Fruit fly (Drosophila melanogaster): Measurements from ENCODE around the gene PLCXD.
A peak's percentile ranks its signal among the peaks of the same experiment; 100 is the strongest.

PLCXD gene

dm6 chr2L:12026458-12027431 lies 22.5 kb upstream of the PLCXD start:
- TF ChIP-seq CG4496 (GFP tag; IDR thresholded peaks at IDR 0.05) (peak; percentile 88), CG17806 (tag; optimal IDR thresholded peaks at IDR 0.05) (peak; percentile 61), CG15710 (tag; optimal IDR thresholded peaks at IDR 0.05) (peak; percentile 70), rn (GFP tag; IDR thresholded peaks at IDR 0.05) (peak; percentile 60), Pif1B (GFP tag; optimal IDR thresholded peaks at IDR 0.05) (peak; percentile 77), gl (tag; optimal IDR thresholded peaks at IDR 0.05) (peak; percentile 93), CG8301 (tag; optimal IDR thresholded peaks at IDR 0.05) (peak; percentile 48), fd96Ca (GFP tag; IDR thresholded peaks at IDR 0.05) (peak; percentile 87), CG10348 (GFP tag; IDR thresholded peaks at IDR 0.05) (no peak), CG12605 (GFP tag; IDR thresholded peaks at IDR 0.05) (peak; percentile 94), CG13204 (GFP tag; optimal IDR thresholded peaks at IDR 0.05) (peak; percentile 65), EcR (GFP tag; optimal IDR thresholded peaks at IDR 0.05) (peak; percentile 64), CG14655 (GFP tag; optimal IDR thresholded peaks at IDR 0.05) (peak; percentile 79), CG9948 (tag; optimal IDR thresholded peaks at IDR 0.05) (peak; percentile 51), Ets98B (GFP tag; IDR thresholded peaks at IDR 0.05) (peak; percentile 77), CG8159 (tag; optimal IDR thresholded peaks at IDR 0.05) (peak; percentile 79), Snoo (tag; optimal IDR thresholded peaks at IDR 0.05) (peak; percentile 58), CG34367 (tag; optimal IDR thresholded peaks at IDR 0.05) (peak; percentile 50), D1 (tag; optimal IDR thresholded peaks at IDR 0.05) (no peak), Pif1A (GFP tag; optimal IDR thresholded peaks at IDR 0.05) (peak; percentile 63), CG32121 (GFP tag; IDR thresholded peaks at IDR 0.05) (peak; percentile 82)

- TF ChIP-seq gl (tag; optimal IDR thresholded peaks at IDR 0.05): no peak
- TF ChIP-seq CG15710 (tag; optimal IDR thresholded peaks at IDR 0.05): no peak
- TF ChIP-seq CG12605 (GFP tag; IDR thresholded peaks at IDR 0.05): no peak
- no peak for TF ChIP-seq fd96Ca (GFP tag; IDR thresholded peaks at IDR 0.05)
- no peak for TF ChIP-seq CG17806 (tag; optimal IDR thresholded peaks at IDR 0.05)
- TF ChIP-seq CG10348 (GFP tag; IDR thresholded peaks at IDR 0.05): no peak
- no peak for TF ChIP-seq rn (GFP tag; IDR thresholded peaks at IDR 0.05)
- no peak for TF ChIP-seq Snoo (tag; optimal IDR thresholded peaks at IDR 0.05)
- no peak for TF ChIP-seq D1 (tag; optimal IDR thresholded peaks at IDR 0.05)
- no peak for TF ChIP-seq CG34367 (tag; optimal IDR thresholded peaks at IDR 0.05)
- TF ChIP-seq CG8301 (tag; optimal IDR thresholded peaks at IDR 0.05): no peak
These were observed 21.8 kb upstream of the PLCXD start, which contains the start of gene dmGlut for dm6 chr2L:12027435-12027834. TSS of gene dmGlut (plus strand) at chr2L:12027438.

- TF ChIP-seq CG14655 (GFP tag; optimal IDR thresholded peaks at IDR 0.05) (no peak), CG32121 (GFP tag; IDR thresholded peaks at IDR 0.05) (no peak)
These were observed 21.1 kb upstream of the PLCXD start for dm6 chr2L:12028102-12028501.

dm6 chr2L:12028808-12029207 lies 20.4 kb upstream of the PLCXD start:
- no peak for TF ChIP-seq CG4496 (GFP tag; IDR thresholded peaks at IDR 0.05)
- TF ChIP-seq EcR (GFP tag; optimal IDR thresholded peaks at IDR 0.05): peak; percentile 58
- no peak for TF ChIP-seq CG8159 (tag; optimal IDR thresholded peaks at IDR 0.05)

dm6 chr2L:12029594-12030197 lies 19.5 kb upstream of the PLCXD start:
- TF ChIP-seq CG4496 (GFP tag; IDR thresholded peaks at IDR 0.05) (no peak), EcR (GFP tag; optimal IDR thresholded peaks at IDR 0.05) (no peak), CG8301 (tag; optimal IDR thresholded peaks at IDR 0.05) (no peak), CG12605 (GFP tag; IDR thresholded peaks at IDR 0.05) (no peak), fd96Ca (GFP tag; IDR thresholded peaks at IDR 0.05) (no peak), CG10348 (GFP tag; IDR thresholded peaks at IDR 0.05) (no peak), CG17806 (tag; optimal IDR thresholded peaks at IDR 0.05) (no peak)

- TF ChIP-seq Pif1A (GFP tag; optimal IDR thresholded peaks at IDR 0.05) (no peak), Snoo (tag; optimal IDR thresholded peaks at IDR 0.05) (no peak), Ets98B (GFP tag; IDR thresholded peaks at IDR 0.05) (no peak), CG4496 (GFP tag; IDR thresholded peaks at IDR 0.05) (no peak), CG8301 (tag; optimal IDR thresholded peaks at IDR 0.05) (no peak), Pif1B (GFP tag; optimal IDR thresholded peaks at IDR 0.05) (no peak), CG32121 (GFP tag; IDR thresholded peaks at IDR 0.05) (no peak), CG9948 (tag; optimal IDR thresholded peaks at IDR 0.05) (no peak), gl (tag; optimal IDR thresholded peaks at IDR 0.05) (no peak), D1 (tag; optimal IDR thresholded peaks at IDR 0.05) (no peak), CG12605 (GFP tag; IDR thresholded peaks at IDR 0.05) (no peak), CG34367 (tag; optimal IDR thresholded peaks at IDR 0.05) (no peak), CG14655 (GFP tag; optimal IDR thresholded peaks at IDR 0.05) (no peak), fd96Ca (GFP tag; IDR thresholded peaks at IDR 0.05) (no peak), CG15710 (tag; optimal IDR thresholded peaks at IDR 0.05) (no peak), CG8159 (tag; optimal IDR thresholded peaks at IDR 0.05) (no peak), rn (GFP tag; IDR thresholded peaks at IDR 0.05) (no peak)
These were observed 18.6 kb upstream of the PLCXD start for dm6 chr2L:12030552-12031131.
